Worm (Caenorhabditis elegans): Measurements from ENCODE around the gene Y57G11C.51.

Gene Y57G11C.51

DNA sequence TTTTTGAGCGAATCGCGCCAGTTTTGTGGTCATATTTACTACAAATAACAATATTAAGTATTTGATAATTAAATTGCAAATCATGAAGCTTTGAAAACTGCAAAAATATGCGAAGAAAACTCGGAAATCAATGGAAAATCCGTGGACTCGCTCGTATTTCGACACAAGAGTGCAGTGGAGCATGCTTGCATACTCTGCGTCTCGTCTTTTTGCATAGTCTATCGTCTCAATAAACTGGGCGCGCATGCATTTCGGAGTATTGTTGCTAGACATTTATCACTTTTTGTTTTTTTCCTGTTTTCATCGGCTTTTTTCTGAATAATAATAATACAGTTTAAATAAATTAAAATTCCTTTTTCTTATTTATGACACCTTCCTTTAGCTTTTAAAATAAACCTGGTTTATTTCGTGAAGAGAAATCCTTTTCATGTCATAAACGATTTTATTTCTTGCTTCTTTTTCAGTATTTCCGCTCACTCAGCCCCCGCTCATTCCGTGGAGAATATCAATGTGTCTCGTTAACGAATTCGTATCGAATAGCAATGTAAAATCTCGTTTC is 6.6 kb downstream of the Y57G11C.51 start, which contains the start of the genes mrps-7 and Y57G11C.3 (continued):
- TF ChIP-seq nhr-80 (tag; optimal IDR thresholded peaks at IDR 0.05) (peak; percentile 11), K11D2.4 (GFP tag; IDR thresholded peaks at IDR 0.05) (peak; percentile 70), chd-7 (tag; optimal IDR thresholded peaks at IDR 0.05) (no peak), him-1 (tag; optimal IDR thresholded peaks at IDR 0.05) (no peak), ztf-26 (tag; optimal IDR thresholded peaks at IDR 0.05) (peak; percentile 63), athp-1 (tag; optimal IDR thresholded peaks at IDR 0.05) (peak; percentile 30), attf-6 (GFP tag; IDR thresholded peaks at IDR 0.05) (peak; percentile 92), ztf-22 (GFP tag; optimal IDR thresholded peaks at IDR 0.05) (no peak), cebp-1 (GFP tag; IDR thresholded peaks at IDR 0.05) (peak; percentile 93), cebp-1 (tag; optimal IDR thresholded peaks at IDR 0.05) (peak; percentile 96), ceh-79 (tag; optimal IDR thresholded peaks at IDR 0.05) (no peak), tlf-1 (GFP tag; optimal IDR thresholded peaks at IDR 0.05) (peak; percentile 20), pbrm-1 (GFP tag; IDR thresholded peaks at IDR 0.05) (peak; percentile 79), hmg-20 (GFP tag; IDR thresholded peaks at IDR 0.05) (0 out of 2 replicates have a peak, but pooled peaks have one; percentile 50), xnd-1 (tag; optimal IDR thresholded peaks at IDR 0.05) (peak; percentile 12), aptf-3 (GFP tag; IDR thresholded peaks at IDR 0.05) (no peak), mel-28 (tag; optimal IDR thresholded peaks at IDR 0.05; ENCODE audit: borderline replicate concordance) (no peak), Y67H2A.10 (GFP tag; conservative IDR thresholded peaks at IDR 0.05) (no peak), ztf-18 (tag; optimal IDR thresholded peaks at IDR 0.05) (peak; percentile 58), sdz-38 (tag; optimal IDR thresholded peaks at IDR 0.05) (no peak), lin-40 (tag; optimal IDR thresholded peaks at IDR 0.05) (peak; percentile 89), atf-7 (tag; optimal IDR thresholded peaks at IDR 0.05) (no peak), F37B4.10 (GFP tag; IDR thresholded peaks at IDR 0.05) (no peak), sptf-2 (GFP tag; optimal IDR thresholded peaks at IDR 0.05) (no peak), lin-26 (GFP tag; IDR thresholded peaks at IDR 0.05) (no peak), ztf-28 (GFP tag; IDR thresholded peaks at IDR 0.05) (no peak), dpl-1 (GFP tag; optimal IDR thresholded peaks at IDR 0.05) (peak; percentile 18), ekl-4 (GFP tag; IDR thresholded peaks at IDR 0.05) (peak; percentile 58; the same call in 1 of the 2 replicates), hrde-1 (tag; optimal IDR thresholded peaks at IDR 0.05; ENCODE audit: borderline replicate concordance) (no peak), rcor-1 (GFP tag; IDR thresholded peaks at IDR 0.05) (peak; percentile 83), attf-5 (GFP tag; optimal IDR thresholded peaks at IDR 0.05) (peak; percentile 79), snpc-1.3 (tag; optimal IDR thresholded peaks at IDR 0.05; ENCODE audit: insufficient read depth) (peak; percentile 90), lin-35 (GFP tag; optimal IDR thresholded peaks at IDR 0.05) (peak in 2 of 3 experiments; percentile 12 to 83), F55B11.4 (tag; optimal IDR thresholded peaks at IDR 0.05; ENCODE audit: borderline replicate concordance, insufficient read depth) (no peak), snpc-4 (GFP tag; optimal IDR thresholded peaks at IDR 0.05) (peak; percentile 83), snpc-4 (tag; optimal IDR thresholded peaks at IDR 0.05) (peak; percentile 73 to 93 (median 86)), tbp1 (GFP tag; optimal IDR thresholded peaks at IDR 0.05) (peak; percentile 72), ama-1 (optimal IDR thresholded peaks at IDR 0.05) (peak; percentile 27), ama-1 (GFP tag; optimal IDR thresholded peaks at IDR 0.05) (no peak), F49E8.2 (tag; optimal IDR thresholded peaks at IDR 0.05; ENCODE audit: insufficient read depth) (peak; percentile 67), hlh-26 (GFP tag; conservative IDR thresholded peaks at IDR 0.05) (no peak), egl-18 (GFP tag; IDR thresholded peaks at IDR 0.05) (no peak), hsf-1 (GFP tag; IDR thresholded peaks at IDR 0.05) (no peak), let-526 (GFP tag; IDR thresholded peaks at IDR 0.05) (no peak), nhr-27 (tag; optimal IDR thresholded peaks at IDR 0.05) (no peak), zim-3 (tag; optimal IDR thresholded peaks at IDR 0.05) (no peak), pha-4 (tag; optimal IDR thresholded peaks at IDR 0.05) (peak; percentile 80), dox-1 (GFP tag; IDR thresholded peaks at IDR 0.05) (peak; percentile 86)

All from whole organism, young adult.